Worm (Caenorhabditis elegans): ENCODE data around the gene rps-5.

- no peak for TF ChIP-seq ceh-44 (GFP tag; IDR thresholded peaks at IDR 0.05)
- no peak for TF ChIP-seq nhr-42 (GFP tag; IDR thresholded peaks at IDR 0.05)
- TF ChIP-seq mdl-1 (tag; optimal IDR thresholded peaks at IDR 0.05) = no peak
- no peak for TF ChIP-seq snpc-4 (tag; optimal IDR thresholded peaks at IDR 0.05)
- no peak for TF ChIP-seq ama-1 (optimal IDR thresholded peaks at IDR 0.05)
- TF ChIP-seq zfp-2 (tag; optimal IDR thresholded peaks at IDR 0.05) = no peak
Measured at ce11 chrIV:11094052-11094451, 16.8 kb downstream of the rps-5 start.

Data from whole organism, L4 larva.